Worm (Caenorhabditis elegans) whole organism, L2 larva: ENCODE results near the gene cima-1.

ENCODE experiments used
- C34F6.9 ChIP-seq: fragments of 150-350 bp; optimal IDR thresholded peaks from 2 replicates; lab custom pipeline; 2014; ENCODE audit warnings: missing biosample characterization, missing genetic modification characterization
- F13H6.1 ChIP-seq: sonication (generic microtip); optimal IDR thresholded peaks from 2 replicates; lab custom pipeline; 2016; ENCODE audit warnings: missing genetic modification characterization, missing compliant biosample characterization
- Y55F3AM.14 ChIP-seq: fragments of 200-800 bp; sonication (Bioruptor generic); optimal IDR thresholded peaks from 2 replicates; lab custom pipeline; 2018; ENCODE audit warnings: mild to moderate bottlenecking, missing genetic modification characterization, missing compliant biosample characterization
- ZK546.5 ChIP-seq: sonication (generic microtip); optimal IDR thresholded peaks from 2 replicates; lab custom pipeline; 2017; ENCODE audit warnings: missing biosample characterization, missing genetic modification characterization
- alr-1 ChIP-seq: fragments of 150-350 bp; optimal IDR thresholded peaks from 2 replicates; lab custom pipeline; 2014; ENCODE audit warnings: missing biosample characterization, missing genetic modification characterization
- aly-2 ChIP-seq: fragments of 150-350 bp; optimal IDR thresholded peaks from 2 replicates; lab custom pipeline; 2014; ENCODE audit warnings: missing biosample characterization, missing genetic modification characterization
- ama-1 ChIP-seq: fragments of 150-350 bp; optimal IDR thresholded peaks from 2 replicates; lab custom pipeline; 2018; ENCODE audit warnings: inconsistent platforms
- blmp-1 ChIP-seq: sonication (generic microtip); optimal IDR thresholded peaks from 2 replicates; lab custom pipeline; 2017; ENCODE audit warnings: missing genetic modification characterization, mild to moderate bottlenecking, missing compliant biosample characterization, antibody characterized with exemption, moderate library complexity; ENCODE audit not compliant: insufficient read depth
- ceh-16 ChIP-seq: fragments of 150-350 bp; optimal IDR thresholded peaks from 2 replicates; lab custom pipeline; 2014; ENCODE audit warnings: missing biosample characterization, missing genetic modification characterization
- ceh-82 ChIP-seq: fragments of 150-350 bp; optimal IDR thresholded peaks from 2 replicates; lab custom pipeline; 2014; ENCODE audit warnings: missing biosample characterization, missing genetic modification characterization
- crh-2 ChIP-seq: sonication (generic microtip); optimal IDR thresholded peaks from 2 replicates; lab custom pipeline; 2017; ENCODE audit warnings: missing biosample characterization, missing genetic modification characterization
- dmd-4 ChIP-seq: sonication (generic microtip); optimal IDR thresholded peaks from 2 replicates; lab custom pipeline; 2017; ENCODE audit warnings: missing biosample characterization, missing genetic modification characterization
- egl-27 ChIP-seq: sonication (generic microtip); optimal IDR thresholded peaks from 3 replicates; lab custom pipeline; 2017; ENCODE audit warnings: missing biosample characterization, missing genetic modification reagents, missing genetic modification characterization
- elt-3 ChIP-seq: sonication (generic microtip); optimal IDR thresholded peaks from 2 replicates; lab custom pipeline; 2017; ENCODE audit warnings: missing biosample characterization, missing genetic modification characterization
- fos-1 ChIP-seq: fragments of 150-350 bp; optimal IDR thresholded peaks from 2 replicates; lab custom pipeline; 2014; ENCODE audit warnings: missing biosample characterization, missing genetic modification characterization
- gmeb-1 ChIP-seq: fragments of 150-350 bp; optimal IDR thresholded peaks from 2 replicates; lab custom pipeline; 2014; ENCODE audit warnings: missing biosample characterization, missing genetic modification characterization
- lin-11 ChIP-seq: fragments of 150-350 bp; sonication (generic microtip); optimal IDR thresholded peaks from 2 replicates; lab custom pipeline; 2014; ENCODE audit warnings: missing biosample characterization, missing genetic modification characterization, inconsistent platforms, mixed read lengths
- lin-39 ChIP-seq: fragments of 150-350 bp; optimal IDR thresholded peaks from 2 replicates; lab custom pipeline; 2014; ENCODE audit warnings: missing biosample characterization, missing genetic modification reagents, missing genetic modification characterization
- lsy-2 ChIP-seq, 2 experiments: fragments of 150-350 bp in 1 of 2; sonication (generic microtip) in 1 of 2; optimal IDR thresholded peaks; 2 replicates each; lab custom pipeline; 2014 to 2017; ENCODE audit warnings: missing biosample characterization in 2 of 2, missing genetic modification characterization in 2 of 2
- mab-5 ChIP-seq: fragments of 150-350 bp; optimal IDR thresholded peaks from 2 replicates; lab custom pipeline; 2014; ENCODE audit warnings: missing biosample characterization, missing genetic modification characterization
- mbf-1 ChIP-seq: sonication (generic microtip); optimal IDR thresholded peaks from 2 replicates; lab custom pipeline; 2017; ENCODE audit warnings: missing biosample characterization, missing genetic modification characterization
- mdl-1 ChIP-seq, 2 experiments: fragments of 150-350 bp in 1 of 2; sonication (generic microtip) in 1 of 2; optimal IDR thresholded peaks; 2 replicates each; lab custom pipeline; 2017; ENCODE audit warnings: missing biosample characterization in 2 of 2, missing genetic modification characterization in 2 of 2
- nhr-10 ChIP-seq: sonication (generic microtip); optimal IDR thresholded peaks from 2 replicates; lab custom pipeline; 2017; ENCODE audit warnings: missing biosample characterization, missing genetic modification characterization
- nhr-11 ChIP-seq: fragments of 150-350 bp; optimal IDR thresholded peaks from 2 replicates; lab custom pipeline; 2014; ENCODE audit warnings: missing biosample characterization, missing genetic modification characterization
- nhr-12 ChIP-seq: fragments of 150-350 bp; optimal IDR thresholded peaks from 2 replicates; lab custom pipeline; 2014; ENCODE audit warnings: missing biosample characterization, missing genetic modification characterization
- nhr-129 ChIP-seq: fragments of 150-350 bp; optimal IDR thresholded peaks from 2 replicates; lab custom pipeline; 2014; ENCODE audit warnings: missing biosample characterization, missing genetic modification characterization
- nhr-23 ChIP-seq: fragments of 150-350 bp; optimal IDR thresholded peaks from 2 replicates; lab custom pipeline; 2014; ENCODE audit warnings: missing biosample characterization, missing genetic modification reagents, missing genetic modification characterization
- nhr-237 ChIP-seq: fragments of 150-350 bp; optimal IDR thresholded peaks from 2 replicates; lab custom pipeline; 2014; ENCODE audit warnings: missing biosample characterization, missing genetic modification characterization
- nhr-25 ChIP-seq: fragments of 150-350 bp; sonication (generic microtip); optimal IDR thresholded peaks from 3 replicates; lab custom pipeline; 2014; ENCODE audit warnings: missing biosample characterization, missing genetic modification characterization
- peb-1 ChIP-seq: fragments of 150-350 bp; optimal IDR thresholded peaks from 2 replicates; lab custom pipeline; 2014; ENCODE audit warnings: missing biosample characterization, missing genetic modification characterization
- sem-4 ChIP-seq: fragments of 150-350 bp; optimal IDR thresholded peaks from 2 replicates; lab custom pipeline; 2014; ENCODE audit warnings: missing biosample characterization, missing genetic modification reagents, missing genetic modification characterization
- skn-1 ChIP-seq: sonication (generic microtip); optimal IDR thresholded peaks from 2 replicates; lab custom pipeline; 2017; ENCODE audit warnings: missing biosample characterization, missing genetic modification characterization
- sma-3 ChIP-seq: sonication (generic microtip); optimal IDR thresholded peaks from 2 replicates; lab custom pipeline; 2016; ENCODE audit warnings: missing genetic modification reagents, missing genetic modification characterization, missing compliant biosample characterization
- sma-9 ChIP-seq, 2 experiments: fragments of 150-350 bp in 1 of 2; sonication (generic microtip) in 1 of 2; optimal IDR thresholded peaks; 2 replicates each; lab custom pipeline; 2014 to 2016; ENCODE audit warnings: missing genetic modification characterization in 2 of 2, mild to moderate bottlenecking in 1 of 2, missing biosample characterization in 1 of 2, missing compliant biosample characterization in 1 of 2, missing genetic modification reagents in 1 of 2, moderate library complexity in 1 of 2
- snpc-4 ChIP-seq: fragments of 150-350 bp; optimal IDR thresholded peaks from 2 replicates; lab custom pipeline; 2014; ENCODE audit warnings: missing biosample characterization, missing genetic modification characterization
- unc-55 ChIP-seq: fragments of 150-350 bp; sonication (generic microtip); optimal IDR thresholded peaks from 3 replicates; lab custom pipeline; 2014; ENCODE audit warnings: missing biosample characterization, missing genetic modification reagents, missing genetic modification characterization
- unc-62 ChIP-seq: fragments of 150-350 bp; optimal IDR thresholded peaks from 2 replicates; lab custom pipeline; 2014; ENCODE audit warnings: missing biosample characterization, missing genetic modification reagents, missing genetic modification characterization
- zag-1 ChIP-seq: fragments of 150-350 bp; optimal IDR thresholded peaks from 2 replicates; lab custom pipeline; 2014; ENCODE audit warnings: missing biosample characterization, missing genetic modification characterization
- ztf-1 ChIP-seq: fragments of 200-800 bp; sonication (Bioruptor generic); conservative IDR thresholded peaks from 2 replicates; pipeline ENCODE4 v1.3.6; 2022; ENCODE audit warnings: missing genetic modification characterization, missing compliant biosample characterization
- ztf-11 ChIP-seq: sonication (generic microtip); optimal IDR thresholded peaks from 2 replicates; lab custom pipeline; 2017; ENCODE audit warnings: missing biosample characterization, missing genetic modification characterization

cima-1 gene

ce11 chrIV:7658589-7658988, 7.3 kb downstream of the cima-1 start, which contains the start of gene C08G9.1:
TSS of gene C08G9.1 (plus strand) at chrIV:7658763.
- TF ChIP-seq ZK546.5: no peak
- TF ChIP-seq snpc-4: no peak
- TF ChIP-seq F13H6.1 (tag; lab: Kevin White, UChicago): no peak
- no peak for TF ChIP-seq zag-1 (tag; lab: Kevin White, UChicago)
- no peak for TF ChIP-seq nhr-10 (tag; lab: Kevin White, UChicago)
- no peak for TF ChIP-seq sma-9 (GFP tag; optimal IDR thresholded peaks at IDR 0.05; lab: Kevin White, UChicago)
- TF ChIP-seq sma-9 (tag; optimal IDR thresholded peaks at IDR 0.05; lab: Kevin White, UChicago): no peak
- TF ChIP-seq nhr-12 (tag; lab: Kevin White, UChicago): no peak
- peak; percentile 45 for TF ChIP-seq nhr-129
- no peak for TF ChIP-seq fos-1 (tag; lab: Kevin White, UChicago)
- TF ChIP-seq unc-62 (GFP tag; lab: Kevin White, UChicago): no peak
- TF ChIP-seq unc-55: peak; percentile 47
- no peak for TF ChIP-seq skn-1
- TF ChIP-seq crh-2 (tag; lab: Kevin White, UChicago): no peak
- TF ChIP-seq nhr-237: no peak
- TF ChIP-seq alr-1 (tag; lab: Kevin White, UChicago): no peak
- TF ChIP-seq mdl-1 (tag; optimal IDR thresholded peaks at IDR 0.05; lab: Kevin White, UChicago): no peak
- no peak for TF ChIP-seq mab-5 (tag; lab: Kevin White, UChicago)
- no peak for TF ChIP-seq nhr-25
- no peak for TF ChIP-seq ztf-1 (GFP tag; lab: Robert Waterston, UW)
- TF ChIP-seq ztf-11 (tag; lab: Kevin White, UChicago): no peak
- no peak for TF ChIP-seq ceh-16 (tag; lab: Kevin White, UChicago)
- peak in 1 of 2 experiments; percentile 0 for TF ChIP-seq lsy-2 (tag; optimal IDR thresholded peaks at IDR 0.05; lab: Kevin White, UChicago)
- peak; percentile 12 for TF ChIP-seq C34F6.9 (tag; lab: Kevin White, UChicago)
- TF ChIP-seq lin-11 (tag; lab: Kevin White, UChicago): no peak
- no peak for TF ChIP-seq nhr-11 (tag; lab: Kevin White, UChicago)
- TF ChIP-seq sma-3 (GFP tag; lab: Kevin White, UChicago): no peak
- no peak for TF ChIP-seq dmd-4
- TF ChIP-seq aly-2 (tag; lab: Kevin White, UChicago): no peak

DNA sequence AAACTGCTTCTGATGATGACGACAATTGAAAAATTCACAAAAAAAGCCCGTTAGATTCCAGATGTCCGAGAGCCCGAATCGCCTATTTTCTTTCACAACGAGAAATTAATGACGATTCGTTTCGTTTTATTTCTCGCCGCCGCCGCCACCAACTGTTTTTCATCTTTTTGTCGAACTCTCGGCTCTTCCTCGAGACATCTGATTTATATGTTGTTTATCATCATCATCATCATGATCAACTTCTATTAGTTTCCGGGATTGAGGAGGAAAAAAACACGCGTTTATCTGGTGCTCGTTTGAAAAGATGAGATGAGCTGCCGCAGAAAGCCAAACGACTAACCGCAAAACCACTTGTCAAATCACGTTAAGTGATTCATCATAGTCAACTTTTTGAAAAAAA, 8.2 kb downstream of the cima-1 start:
- TF ChIP-seq sma-9 (GFP tag; optimal IDR thresholded peaks at IDR 0.05; lab: Kevin White, UChicago) (peak; percentile 57), sma-9 (tag; optimal IDR thresholded peaks at IDR 0.05; lab: Kevin White, UChicago) (no peak), nhr-237 (no peak), nhr-129 (peak; percentile 18), sem-4 (tag; lab: Kevin White, UChicago) (peak; percentile 78), F13H6.1 (tag; lab: Kevin White, UChicago) (peak; percentile 19), C34F6.9 (tag; lab: Kevin White, UChicago) (peak; percentile 9)

DNA sequence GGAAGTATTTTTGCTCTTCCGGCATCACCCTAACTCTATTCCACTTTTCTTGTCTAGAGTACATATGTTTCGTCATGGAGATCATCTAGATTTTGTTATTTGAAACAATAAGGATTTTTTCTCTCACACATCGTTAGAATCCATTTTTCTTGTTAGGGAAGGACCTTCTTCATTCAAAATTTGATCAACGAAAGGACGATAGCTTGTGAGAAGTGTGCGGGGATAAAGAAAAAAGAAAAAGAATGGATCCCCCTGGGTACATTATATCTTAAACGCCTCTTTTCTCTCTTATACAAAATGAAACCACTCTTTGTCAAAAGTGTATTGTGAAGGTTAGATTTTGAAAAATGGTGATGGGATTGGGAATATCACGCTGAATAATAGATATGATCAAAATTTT, 10.3 kb downstream of the cima-1 start:
- no peak for TF ChIP-seq nhr-25
- TF ChIP-seq lsy-2 (tag; optimal IDR thresholded peaks at IDR 0.05; lab: Kevin White, UChicago): peak in 1 of 2 experiments; percentile 6
- TF ChIP-seq ceh-82: no peak
- TF ChIP-seq elt-3: no peak
- TF ChIP-seq nhr-23 (tag; lab: Kevin White, UChicago): no peak
- no peak for TF ChIP-seq crh-2 (tag; lab: Kevin White, UChicago)
- TF ChIP-seq mab-5 (tag; lab: Kevin White, UChicago): peak; percentile 69

- TF ChIP-seq ZK546.5: no peak
- no peak for TF ChIP-seq lsy-2 (tag; optimal IDR thresholded peaks at IDR 0.05; lab: Kevin White, UChicago)
- no peak for TF ChIP-seq lin-39 (tag; lab: Kevin White, UChicago)
- TF ChIP-seq mab-5 (tag; lab: Kevin White, UChicago): peak; percentile 43
- no peak for TF ChIP-seq gmeb-1 (tag; lab: Kevin White, UChicago)
- no peak for TF ChIP-seq blmp-1 (tag; lab: Kevin White, UChicago)
- no peak for TF ChIP-seq C34F6.9 (tag; lab: Kevin White, UChicago)
- TF ChIP-seq nhr-23 (tag; lab: Kevin White, UChicago): no peak
- TF ChIP-seq elt-3: no peak
- no peak for TF ChIP-seq unc-55
- TF ChIP-seq nhr-129: peak; percentile 26
- no peak for TF ChIP-seq nhr-11 (tag; lab: Kevin White, UChicago)
- no peak for TF ChIP-seq fos-1 (tag; lab: Kevin White, UChicago)
- no peak for TF ChIP-seq ceh-82
- no peak for TF ChIP-seq ztf-1 (GFP tag; lab: Robert Waterston, UW)
- peak; percentile 6 for TF ChIP-seq snpc-4
- TF ChIP-seq crh-2 (tag; lab: Kevin White, UChicago): no peak
- TF ChIP-seq ztf-11 (tag; lab: Kevin White, UChicago): no peak
- TF ChIP-seq mbf-1 (tag; lab: Kevin White, UChicago): no peak
- TF ChIP-seq mdl-1 (tag; optimal IDR thresholded peaks at IDR 0.05; lab: Kevin White, UChicago): no peak
- TF ChIP-seq lin-11 (tag; lab: Kevin White, UChicago): no peak
- no peak for TF ChIP-seq aly-2 (tag; lab: Kevin White, UChicago)
- TF ChIP-seq Y55F3AM.14 (GFP tag; lab: Kevin White, UChicago): peak; percentile 4
- no peak for TF ChIP-seq ama-1 (lab: Kevin White, UChicago)
- TF ChIP-seq peb-1 (tag; lab: Kevin White, UChicago): no peak
- TF ChIP-seq F13H6.1 (tag; lab: Kevin White, UChicago): no peak
- no peak for TF ChIP-seq nhr-10 (tag; lab: Kevin White, UChicago)
- no peak for TF ChIP-seq egl-27 (tag; lab: Kevin White, UChicago)
- TF ChIP-seq, all 48 proteins: peak for 4
These were observed 11.7 kb downstream of the cima-1 start for ce11 chrIV:7663006-7663405.
